Worm (Caenorhabditis elegans): ENCODE data around the gene T21B6.3.

T21B6.3 gene

ce11 chrX:10948852-10949251, at the start of gene T21B6.3:
T21B6.3 (minus strand) TSS chrX:10948952.
- no peak for TF ChIP-seq flt-1 (GFP tag; IDR thresholded peaks at IDR 0.05)

ce11 chrX:10992177-10992576, 43.4 kb upstream of the T21B6.3 start, which contains the start of gene ver-3:
ver-3 (plus strand) TSS chrX:10992477.
- TF ChIP-seq med-1 (GFP tag; optimal IDR thresholded peaks at IDR 0.05; ENCODE audit: insufficient read depth) (no peak), ztf-23 (GFP tag; IDR thresholded peaks at IDR 0.05) (no peak)

- TF ChIP-seq cog-1 (tag; optimal IDR thresholded peaks at IDR 0.05) (no peak), ztf-23 (GFP tag; IDR thresholded peaks at IDR 0.05) (no peak), ztf-29 (GFP tag; IDR thresholded peaks at IDR 0.05) (no peak), T22C8.4 (GFP tag; IDR thresholded peaks at IDR 0.05) (no peak), klf-2 (GFP tag; conservative IDR thresholded peaks at IDR 0.05) (no peak), flt-1 (GFP tag; IDR thresholded peaks at IDR 0.05) (no peak), ref-1 (GFP tag; conservative IDR thresholded peaks at IDR 0.05) (no peak), med-1 (GFP tag; optimal IDR thresholded peaks at IDR 0.05; ENCODE audit: insufficient read depth) (no peak), tab-1 (GFP tag; IDR thresholded peaks at IDR 0.05) (no peak)
Measured at ce11 chrX:10991352-10992172, 42.8 kb upstream of the T21B6.3 start.

- TF ChIP-seq klf-2 (GFP tag; conservative IDR thresholded peaks at IDR 0.05) = no peak
Measured at ce11 chrX:10990855-10991176, 42.1 kb upstream of the T21B6.3 start.

ce11 chrX:10990159-10990854, 41.6 kb upstream of the T21B6.3 start:
- TF ChIP-seq cog-1 (tag; optimal IDR thresholded peaks at IDR 0.05) (peak; percentile 34), ztf-29 (GFP tag; IDR thresholded peaks at IDR 0.05) (no peak), flt-1 (GFP tag; IDR thresholded peaks at IDR 0.05) (peak; percentile 68)

- no peak for TF ChIP-seq cog-1 (tag; optimal IDR thresholded peaks at IDR 0.05)
- TF ChIP-seq flt-1 (GFP tag; IDR thresholded peaks at IDR 0.05) = no peak
- no peak for TF ChIP-seq tab-1 (GFP tag; IDR thresholded peaks at IDR 0.05)
- no peak for TF ChIP-seq ztf-23 (GFP tag; IDR thresholded peaks at IDR 0.05)
Measured at ce11 chrX:10989286-10989685, 40.5 kb upstream of the T21B6.3 start.

- no peak for TF ChIP-seq ref-1 (GFP tag; conservative IDR thresholded peaks at IDR 0.05)
- no peak for TF ChIP-seq flt-1 (GFP tag; IDR thresholded peaks at IDR 0.05)
- no peak for TF ChIP-seq tab-1 (GFP tag; IDR thresholded peaks at IDR 0.05)
- no peak for TF ChIP-seq ztf-29 (GFP tag; IDR thresholded peaks at IDR 0.05)
- TF ChIP-seq T22C8.4 (GFP tag; IDR thresholded peaks at IDR 0.05) = no peak
- TF ChIP-seq ztf-23 (GFP tag; IDR thresholded peaks at IDR 0.05) = no peak
- no peak for TF ChIP-seq klf-2 (GFP tag; conservative IDR thresholded peaks at IDR 0.05)
- TF ChIP-seq cog-1 (tag; optimal IDR thresholded peaks at IDR 0.05) = no peak
- no peak for TF ChIP-seq med-1 (GFP tag; optimal IDR thresholded peaks at IDR 0.05; ENCODE audit: insufficient read depth)
Measured at ce11 chrX:10982051-10982450, 33.3 kb upstream of the T21B6.3 start, which contains the start of gene ver-4. ver-4 (plus strand) TSS chrX:10982351.

- TF ChIP-seq ref-1 (GFP tag; conservative IDR thresholded peaks at IDR 0.05) = no peak
- TF ChIP-seq ztf-29 (GFP tag; IDR thresholded peaks at IDR 0.05) = no peak
Measured at ce11 chrX:10981374-10981773, 32.6 kb upstream of the T21B6.3 start.

- no peak for TF ChIP-seq tab-1 (GFP tag; IDR thresholded peaks at IDR 0.05)
Measured at ce11 chrX:10979186-10979585, 30.4 kb upstream of the T21B6.3 start, which contains the start of gene pxn-2. pxn-2 (minus strand) TSS chrX:10979286.

ce11 chrX:10976447-10977196, 27.9 kb upstream of the T21B6.3 start:
- TF ChIP-seq med-1 (GFP tag; optimal IDR thresholded peaks at IDR 0.05; ENCODE audit: insufficient read depth) (no peak), tab-1 (GFP tag; IDR thresholded peaks at IDR 0.05) (no peak), flt-1 (GFP tag; IDR thresholded peaks at IDR 0.05) (no peak), ztf-29 (GFP tag; IDR thresholded peaks at IDR 0.05) (no peak), ref-1 (GFP tag; conservative IDR thresholded peaks at IDR 0.05) (no peak), T22C8.4 (GFP tag; IDR thresholded peaks at IDR 0.05) (no peak), klf-2 (GFP tag; conservative IDR thresholded peaks at IDR 0.05) (no peak), cog-1 (tag; optimal IDR thresholded peaks at IDR 0.05) (no peak), ztf-23 (GFP tag; IDR thresholded peaks at IDR 0.05) (no peak)

- TF ChIP-seq T22C8.4 (GFP tag; IDR thresholded peaks at IDR 0.05) (no peak), klf-2 (GFP tag; conservative IDR thresholded peaks at IDR 0.05) (no peak), ref-1 (GFP tag; conservative IDR thresholded peaks at IDR 0.05) (no peak), tab-1 (GFP tag; IDR thresholded peaks at IDR 0.05) (no peak), med-1 (GFP tag; optimal IDR thresholded peaks at IDR 0.05; ENCODE audit: insufficient read depth) (no peak), flt-1 (GFP tag; IDR thresholded peaks at IDR 0.05) (no peak), ztf-29 (GFP tag; IDR thresholded peaks at IDR 0.05) (no peak), ztf-23 (GFP tag; IDR thresholded peaks at IDR 0.05) (no peak), cog-1 (tag; optimal IDR thresholded peaks at IDR 0.05) (no peak)
Measured at ce11 chrX:10971118-10971517, 22.4 kb upstream of the T21B6.3 start.

All from whole organism, midembryonic.